Worm (Caenorhabditis elegans) whole organism, dauer: Measurements from ENCODE around the gene sqst-1.

Experiments
- unc-62 ChIP-seq: sonication (generic microtip); optimal IDR thresholded peaks from 2 replicates; lab custom pipeline; 2017; ENCODE audit warnings: missing biosample characterization, missing genetic modification reagents, missing genetic modification characterization

sqst-1 gene

DNA sequence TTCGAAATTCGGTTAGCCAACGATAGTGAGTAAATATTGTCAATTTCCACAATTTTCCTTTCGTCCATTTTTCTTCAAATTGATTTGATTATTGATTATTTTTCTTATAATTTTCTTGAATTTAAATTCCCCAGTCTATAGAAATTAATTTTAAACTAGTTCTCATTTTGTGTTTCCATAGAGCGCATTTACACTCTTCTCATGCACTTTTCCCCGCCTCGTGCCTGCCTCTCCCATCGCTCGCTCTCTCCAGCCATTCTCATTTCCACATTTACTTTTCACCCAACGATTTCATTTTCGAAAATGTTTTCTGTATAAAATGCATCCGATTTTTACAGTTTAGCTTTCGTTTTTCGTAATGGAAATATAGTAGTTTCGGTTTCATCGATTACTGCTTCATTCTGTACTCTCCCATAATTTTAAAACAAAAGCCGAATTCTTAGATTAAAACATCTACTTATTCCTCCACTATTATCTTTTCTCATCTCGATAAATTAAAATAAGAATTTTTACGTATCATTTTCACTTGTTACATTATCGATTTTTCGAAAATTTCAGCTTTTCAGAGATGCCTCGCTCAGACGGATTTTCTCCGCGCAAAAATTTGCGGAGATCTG is 44.9 kb downstream of the sqst-1 start, which contains the start of gene lex-1:
Gene lex-1, plus strand, starts transcription at position 567 of the 617 bp plus-strand sequence.
- no peak for TF ChIP-seq unc-62 (GFP tag; lab: Kevin White, UChicago)

DNA sequence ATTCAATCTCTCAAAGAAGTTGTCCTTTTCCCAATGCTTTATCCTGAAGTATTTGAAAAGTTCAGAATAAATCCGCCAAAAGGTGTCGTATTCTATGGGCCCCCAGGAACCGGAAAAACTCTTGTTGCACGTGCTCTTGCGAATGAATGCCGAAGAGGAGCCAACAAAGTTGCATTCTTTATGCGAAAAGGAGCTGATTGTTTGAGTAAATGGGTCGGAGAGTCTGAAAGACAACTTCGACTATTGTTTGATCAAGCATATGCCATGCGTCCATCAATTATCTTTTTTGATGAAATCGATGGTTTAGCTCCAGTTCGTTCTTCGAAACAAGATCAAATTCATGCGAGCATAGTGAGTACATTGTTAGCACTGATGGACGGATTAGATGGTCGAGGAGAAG is 46.7 kb downstream of the sqst-1 start:
- TF ChIP-seq unc-62 (GFP tag; lab: Kevin White, UChicago) = no peak

DNA sequence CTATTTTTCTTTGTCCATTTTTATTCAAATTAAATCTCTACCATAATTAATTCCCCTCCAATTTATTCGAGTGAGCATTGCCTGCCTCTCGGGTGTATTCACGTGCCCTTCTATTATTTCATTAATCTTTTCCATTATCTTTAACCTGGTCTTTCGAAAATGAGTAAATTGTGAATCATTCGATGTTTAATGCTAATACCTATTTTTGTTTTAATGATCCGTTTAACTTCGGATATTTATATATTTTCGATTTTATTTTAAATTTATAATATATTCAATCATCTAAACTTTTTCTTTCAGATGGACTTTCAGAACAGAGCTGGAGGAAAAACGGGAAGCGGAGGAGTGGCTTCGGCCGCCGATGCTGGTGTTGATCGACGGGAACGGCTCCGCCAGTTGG is 50.1 kb downstream of the sqst-1 start, which contains the start of gene repo-1:
Gene repo-1, plus strand, starts transcription at position 301 of the 400 bp plus-strand sequence.
- no peak for TF ChIP-seq unc-62 (GFP tag; lab: Kevin White, UChicago)

DNA sequence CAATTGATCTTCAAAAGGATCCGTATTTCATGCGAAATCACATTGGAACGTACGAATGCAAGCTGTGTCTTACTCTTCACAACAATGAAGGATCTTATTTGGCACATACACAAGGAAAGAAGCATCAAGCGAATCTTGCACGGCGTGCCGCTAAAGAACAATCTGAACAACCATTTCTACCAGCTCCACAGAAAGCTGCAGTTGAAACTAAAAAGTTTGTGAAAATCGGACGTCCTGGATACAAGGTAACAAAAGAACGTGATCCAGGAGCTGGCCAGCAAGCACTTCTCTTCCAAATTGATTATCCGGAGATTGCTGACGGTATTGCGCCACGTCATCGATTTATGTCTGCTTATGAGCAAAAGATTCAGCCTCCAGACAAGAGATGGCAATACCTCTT is 50.5 kb downstream of the sqst-1 start:
- TF ChIP-seq unc-62 (GFP tag; lab: Kevin White, UChicago) = no peak

DNA sequence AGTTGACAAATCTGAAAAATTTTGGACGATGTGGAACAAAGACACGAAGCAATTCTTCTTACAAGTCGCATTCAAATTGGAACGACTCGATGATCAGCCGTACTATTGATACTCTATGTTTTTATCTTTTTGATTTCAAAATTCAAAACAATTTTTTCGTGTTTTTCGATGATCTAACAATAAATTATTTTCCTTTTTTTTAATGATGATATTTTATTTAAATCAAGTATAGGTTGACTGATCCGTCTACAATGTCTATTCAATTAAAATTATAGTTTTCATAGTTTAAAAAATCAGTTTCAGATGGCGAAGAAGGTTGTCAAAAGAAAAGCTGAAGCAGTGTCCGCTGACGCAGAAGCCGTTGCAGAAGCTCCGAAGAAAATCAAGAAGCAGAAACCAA is 51.0 kb downstream of the sqst-1 start, which contains the start of gene rbm-34:
Gene rbm-34, plus strand, starts transcription at position 301 of the 400 bp plus-strand sequence.
- TF ChIP-seq unc-62 (GFP tag; lab: Kevin White, UChicago) = no peak
